Fruit fly (Drosophila melanogaster) whole organism, prepupa: ENCODE results near the gene Tpst.
A peak's percentile ranks its signal among the peaks of the same experiment; 100 is the strongest.

Source experiments
- CG10631 ChIP-seq: fragments of 200-800 bp; sonication (Bioruptor generic); optimal IDR thresholded peaks from 2 replicates; lab custom pipeline; 2016; ENCODE audit warnings: missing biosample characterization, missing genetic modification characterization
- CG11294 ChIP-seq: fragments of 200-800 bp; sonication (Bioruptor generic); IDR thresholded peaks from 2 replicates; pipeline ENCODE4 v1.3.6; 2022; ENCODE audit warnings: missing biosample characterization, missing genetic modification characterization
- CG11762 ChIP-seq: fragments of 200-800 bp; sonication (Bioruptor generic); optimal IDR thresholded peaks from 3 replicates; lab custom pipeline; 2016; ENCODE audit warnings: missing biosample characterization, missing genetic modification characterization; ENCODE audit not compliant: insufficient read depth
- CG11902 ChIP-seq: fragments of 200-800 bp; sonication (Bioruptor generic); optimal IDR thresholded peaks from 3 replicates; lab custom pipeline; 2016; ENCODE audit warnings: missing biosample characterization, missing genetic modification characterization
- CG15336 ChIP-seq: fragments of 200-800 bp; sonication (Bioruptor generic); IDR thresholded peaks from 2 replicates; pipeline ENCODE4 v1.3.6; 2022; ENCODE audit warnings: missing biosample characterization, missing genetic modification characterization
- CG1621 ChIP-seq: fragments of 200-800 bp; sonication (Bioruptor generic); optimal IDR thresholded peaks from 3 replicates; lab custom pipeline; 2018; ENCODE audit warnings: missing biosample characterization, mild to moderate bottlenecking, missing genetic modification characterization
- CG16779 ChIP-seq: fragments of 200-800 bp; sonication (Bioruptor generic); optimal IDR thresholded peaks from 3 replicates; lab custom pipeline; 2017; ENCODE audit warnings: missing biosample characterization, mild to moderate bottlenecking, missing genetic modification characterization
- CG31627 ChIP-seq: fragments of 200-800 bp; sonication (Bioruptor generic); optimal IDR thresholded peaks from 3 replicates; lab custom pipeline; 2016; ENCODE audit warnings: missing biosample characterization, missing genetic modification characterization
- CG32006 ChIP-seq: fragments of 200-800 bp; sonication (Bioruptor generic); optimal IDR thresholded peaks from 3 replicates; lab custom pipeline; 2017; ENCODE audit warnings: missing biosample characterization, mild to moderate bottlenecking, missing genetic modification characterization
- CG3919 ChIP-seq: fragments of 200-800 bp; sonication (Bioruptor generic); optimal IDR thresholded peaks from 3 replicates; lab custom pipeline; 2016; ENCODE audit warnings: missing biosample characterization, missing genetic modification characterization
- CG4318 ChIP-seq: fragments of 200-800 bp; sonication (Bioruptor generic); optimal IDR thresholded peaks from 3 replicates; lab custom pipeline; 2017; ENCODE audit warnings: missing biosample characterization, mild to moderate bottlenecking, missing genetic modification characterization
- CG6163 ChIP-seq: fragments of 200-800 bp; sonication (Bioruptor generic); IDR thresholded peaks from 3 replicates; pipeline ENCODE4 v1.3.6; 2022; ENCODE audit warnings: missing biosample characterization, missing genetic modification characterization
- CG6276 ChIP-seq: fragments of 200-800 bp; sonication (Bioruptor generic); optimal IDR thresholded peaks from 2 replicates; lab custom pipeline; 2017; ENCODE audit warnings: missing biosample characterization, mild to moderate bottlenecking, missing genetic modification characterization
- CG6792 ChIP-seq: fragments of 200-800 bp; sonication (Bioruptor generic); optimal IDR thresholded peaks from 3 replicates; lab custom pipeline; 2016; ENCODE audit warnings: missing biosample characterization, missing genetic modification characterization
- CG6854 ChIP-seq: fragments of 200-800 bp; sonication (Bioruptor generic); optimal IDR thresholded peaks from 2 replicates; lab custom pipeline; 2017; ENCODE audit warnings: missing biosample characterization, mild to moderate bottlenecking, missing genetic modification characterization
- CG7368 ChIP-seq: fragments of 200-800 bp; sonication (Bioruptor generic); optimal IDR thresholded peaks from 3 replicates; lab custom pipeline; 2016; ENCODE audit warnings: missing biosample characterization, missing genetic modification characterization
- CG8119 ChIP-seq: fragments of 200-800 bp; sonication (Bioruptor generic); IDR thresholded peaks from 3 replicates; pipeline ENCODE4 v1.3.6; 2022; ENCODE audit warnings: missing biosample characterization, missing genetic modification characterization
- CG8632 ChIP-seq: fragments of 200-800 bp; sonication (Bioruptor generic); optimal IDR thresholded peaks from 3 replicates; lab custom pipeline; 2016; ENCODE audit warnings: missing biosample characterization, missing genetic modification characterization
- CG9139 ChIP-seq: fragments of 200-800 bp; sonication (Bioruptor generic); optimal IDR thresholded peaks from 3 replicates; lab custom pipeline; 2017; ENCODE audit warnings: missing biosample characterization, mild to moderate bottlenecking, missing genetic modification characterization
- Ets96B ChIP-seq: fragments of 200-800 bp; optimal IDR thresholded peaks from 2 replicates; lab custom pipeline; 2019; ENCODE audit warnings: missing biosample characterization, mild to moderate bottlenecking, missing genetic modification characterization, moderate library complexity
- Hr38 ChIP-seq: sonication (Bioruptor generic); optimal IDR thresholded peaks from 2 replicates; lab custom pipeline; 2016; ENCODE audit warnings: missing biosample characterization, missing genetic modification characterization
- Hr39 ChIP-seq: fragments of 200-800 bp; sonication (Bioruptor generic); optimal IDR thresholded peaks from 2 replicates; lab custom pipeline; 2016; ENCODE audit warnings: missing biosample characterization, missing genetic modification characterization
- Met ChIP-seq: fragments of 200-800 bp; sonication (Bioruptor generic); optimal IDR thresholded peaks from 3 replicates; lab custom pipeline; 2016; ENCODE audit warnings: missing biosample characterization, missing genetic modification characterization
- OdsH ChIP-seq: fragments of 200-800 bp; sonication (Bioruptor generic); optimal IDR thresholded peaks from 3 replicates; lab custom pipeline; 2016; ENCODE audit warnings: missing biosample characterization, missing genetic modification characterization
- Sox14 ChIP-seq: fragments of 200-800 bp; sonication (Bioruptor generic); optimal IDR thresholded peaks from 3 replicates; lab custom pipeline; 2016; ENCODE audit warnings: missing biosample characterization, missing genetic modification characterization
- acj6 ChIP-seq: fragments of 200-800 bp; sonication (Bioruptor generic); optimal IDR thresholded peaks from 3 replicates; lab custom pipeline; 2016; ENCODE audit warnings: missing biosample characterization, missing genetic modification characterization
- dac ChIP-seq: fragments of 200-800 bp; sonication (Bioruptor generic); optimal IDR thresholded peaks from 2 replicates; lab custom pipeline; 2017; ENCODE audit warnings: missing biosample characterization, mild to moderate bottlenecking, missing genetic modification characterization
- dsx ChIP-seq: fragments of 200-800 bp; optimal IDR thresholded peaks from 3 replicates; lab custom pipeline; 2019; ENCODE audit warnings: missing biosample characterization, mild to moderate bottlenecking, missing genetic modification characterization, moderate library complexity; ENCODE audit not compliant: poor library complexity, severe bottlenecking
- fd59A ChIP-seq: fragments of 200-800 bp; sonication (Bioruptor generic); optimal IDR thresholded peaks from 2 replicates; lab custom pipeline; 2017; ENCODE audit warnings: missing biosample characterization, mild to moderate bottlenecking, missing genetic modification characterization, missing genetic modification reagents
- fd85E ChIP-seq: fragments of 200-800 bp; sonication (Bioruptor generic); optimal IDR thresholded peaks from 3 replicates; lab custom pipeline; 2016; ENCODE audit warnings: missing biosample characterization, missing genetic modification characterization
- lz ChIP-seq: fragments of 200-800 bp; sonication (Bioruptor generic); optimal IDR thresholded peaks from 3 replicates; lab custom pipeline; 2016; ENCODE audit warnings: missing biosample characterization, missing genetic modification characterization
- net ChIP-seq: fragments of 200-800 bp; sonication (Bioruptor generic); optimal IDR thresholded peaks from 3 replicates; lab custom pipeline; 2016; ENCODE audit warnings: missing biosample characterization, missing genetic modification characterization
- pdm3 ChIP-seq: fragments of 200-800 bp; sonication (Bioruptor generic); optimal IDR thresholded peaks from 3 replicates; lab custom pipeline; 2016; ENCODE audit warnings: missing biosample characterization, missing genetic modification characterization
- spab ChIP-seq: fragments of 200-800 bp; sonication (Bioruptor generic); optimal IDR thresholded peaks from 2 replicates; lab custom pipeline; 2017; ENCODE audit warnings: missing biosample characterization, mild to moderate bottlenecking, missing genetic modification characterization, missing genetic modification reagents
- ss ChIP-seq, 2 experiments: fragments of 200-800 bp; sonication (Bioruptor generic); optimal IDR thresholded peaks; 2 replicates in 1 of 2; 3 replicates in 1 of 2; lab custom pipeline; 2017 to 2018; ENCODE audit warnings: mild to moderate bottlenecking in 2 of 2, missing biosample characterization in 2 of 2, missing genetic modification characterization in 2 of 2, moderate library complexity in 1 of 2
- svp ChIP-seq: fragments of 200-800 bp; sonication (Bioruptor generic); peaks from one replicate; lab custom pipeline; 2016; ENCODE audit warnings: missing biosample characterization, missing genetic modification characterization
- vri ChIP-seq: fragments of 200-800 bp; sonication (Bioruptor generic); optimal IDR thresholded peaks from 3 replicates; lab custom pipeline; 2016; ENCODE audit warnings: missing biosample characterization, mild to moderate bottlenecking, missing genetic modification characterization

The Tpst gene

dm6 chrX:13634254-13634999 lies 70.8 kb downstream of the Tpst start (continued):
- no peak for TF ChIP-seq Ets96B (tag; lab: Kevin White, UChicago)
- peak; percentile 63 for TF ChIP-seq vri (GFP tag; lab: Kevin White, UChicago)
- TF ChIP-seq CG3919 (GFP tag; lab: Kevin White, UChicago), result peak; percentile 8
- peak; percentile 14 for TF ChIP-seq acj6
- no peak for TF ChIP-seq dac (GFP tag; lab: Kevin White, UChicago)
- no peak for TF ChIP-seq net
- TF ChIP-seq CG6276 (GFP tag; lab: Kevin White, UChicago), result no peak
- TF ChIP-seq Sox14 (GFP tag; lab: Kevin White, UChicago), result peak; percentile 38
- no peak for TF ChIP-seq fd59A (GFP tag; lab: Kevin White, UChicago)
- no peak for TF ChIP-seq CG4318 (GFP tag; lab: Kevin White, UChicago)
- peak; percentile 39 for TF ChIP-seq lz (GFP tag; lab: Kevin White, UChicago)
- TF ChIP-seq CG32006 (GFP tag; lab: Kevin White, UChicago), result peak; percentile 50
- TF ChIP-seq CG8632, result peak; percentile 19
- no peak; the same call in 1 of the 2 replicates for TF ChIP-seq CG11294 (GFP tag; lab: Robert Waterston, UW)
- TF ChIP-seq Met (GFP tag; lab: Kevin White, UChicago), result peak; percentile 70
- TF ChIP-seq CG6163 (GFP tag; lab: Robert Waterston, UW), result no peak
- peak; percentile 17 for TF ChIP-seq CG6854 (GFP tag; lab: Kevin White, UChicago)
- TF ChIP-seq CG1621 (tag; lab: Kevin White, UChicago), result no peak
- no peak for TF ChIP-seq CG9139 (GFP tag; lab: Kevin White, UChicago)
- TF ChIP-seq CG11902, result no peak
- TF ChIP-seq CG16779 (tag; lab: Kevin White, UChicago), result no peak
- TF ChIP-seq CG10631, result no peak
- TF ChIP-seq OdsH (GFP tag; lab: Kevin White, UChicago), result peak; percentile 37
- TF ChIP-seq ss (GFP tag; optimal IDR thresholded peaks at IDR 0.05; lab: Kevin White, UChicago), result no peak
- peak; percentile 21 for TF ChIP-seq CG6792 (GFP tag; lab: Kevin White, UChicago)
- peak; percentile 52 for TF ChIP-seq Hr39 (GFP tag; lab: Kevin White, UChicago)
- TF ChIP-seq CG8119 (GFP tag; lab: Robert Waterston, UW), result peak; percentile 35; the same call in 1 of the 3 replicates
- TF ChIP-seq fd85E (GFP tag; lab: Kevin White, UChicago), result no peak
- TF ChIP-seq CG31627 (GFP tag; lab: Kevin White, UChicago), result peak; percentile 51
- TF ChIP-seq dsx, result peak; percentile 17
- TF ChIP-seq CG11762 (GFP tag; lab: Kevin White, UChicago), result no peak
- TF ChIP-seq Hr38 (GFP tag; lab: Kevin White, UChicago), result no peak
- TF ChIP-seq pdm3 (GFP tag; lab: Kevin White, UChicago), result peak; percentile 46

- TF ChIP-seq CG15336 (GFP tag; lab: Robert Waterston, UW), result no peak
- TF ChIP-seq svp (GFP tag; lab: Kevin White, UChicago), result peak; percentile 58
Measured at dm6 chrX:13635000-13635368, 71.4 kb downstream of the Tpst start.

- TF ChIP-seq fd59A (GFP tag; lab: Kevin White, UChicago) (no peak), Met (GFP tag; lab: Kevin White, UChicago) (no peak), CG3919 (GFP tag; lab: Kevin White, UChicago) (no peak), spab (GFP tag; lab: Kevin White, UChicago) (no peak), CG8632 (no peak), CG32006 (GFP tag; lab: Kevin White, UChicago) (no peak), CG7368 (GFP tag; lab: Kevin White, UChicago) (no peak)
Measured at dm6 chrX:13636810-13637209, 73.2 kb downstream of the Tpst start.
